Fruit fly (Drosophila melanogaster) whole organism, embryonic: ENCODE data around the gene cyr.
A peak's percentile ranks its signal among the peaks of the same experiment; 100 is the strongest.

Source experiments
- Adf1 ChIP-seq: fragments of 200-800 bp; sonication (Bioruptor generic); IDR thresholded peaks from 2 replicates; pipeline ENCODE4 v1.3.6; 2022; ENCODE audit warnings: missing biosample characterization, missing genetic modification characterization
- B-H1 ChIP-seq: fragments of 200-800 bp; sonication (Bioruptor generic); IDR thresholded peaks from 3 replicates; pipeline ENCODE4 v1.3.6; 2022; ENCODE audit warnings: missing biosample characterization, missing genetic modification characterization
- CG10147 ChIP-seq: fragments of 200-800 bp; sonication (Bioruptor generic); optimal IDR thresholded peaks from 2 replicates; lab custom pipeline; 2019; ENCODE audit warnings: missing biosample characterization, mild to moderate bottlenecking, missing genetic modification characterization, moderate library complexity
- CG10274 ChIP-seq: fragments of 200-800 bp; sonication (Bioruptor generic); optimal IDR thresholded peaks from 3 replicates; lab custom pipeline; 2017; ENCODE audit warnings: missing biosample characterization, mild to moderate bottlenecking, missing genetic modification characterization
- CG11696 ChIP-seq: fragments of 200-800 bp; sonication (Bioruptor generic); IDR thresholded peaks from 2 replicates; pipeline ENCODE4 v1.3.6; 2022; ENCODE audit warnings: missing biosample characterization, missing genetic modification characterization
- CG12071 ChIP-seq: fragments of 200-800 bp; sonication (Bioruptor generic); optimal IDR thresholded peaks from 3 replicates; lab custom pipeline; 2018; ENCODE audit warnings: missing biosample characterization, mild to moderate bottlenecking, missing genetic modification characterization
- CG1233 ChIP-seq: fragments of 200-800 bp; sonication (Bioruptor generic); optimal IDR thresholded peaks from 4 replicates; lab custom pipeline; 2018; ENCODE audit warnings: missing biosample characterization, mild to moderate bottlenecking, missing genetic modification characterization
- CG14441 ChIP-seq: fragments of 200-800 bp; sonication (Bioruptor generic); IDR thresholded peaks from 2 replicates; pipeline ENCODE4 v1.3.6; 2022; ENCODE audit warnings: missing biosample characterization, missing genetic modification characterization
- CG1602 ChIP-seq: fragments of 200-800 bp; sonication (Bioruptor generic); optimal IDR thresholded peaks from 3 replicates; lab custom pipeline; 2016; ENCODE audit warnings: missing biosample characterization, missing genetic modification characterization
- CG16779 ChIP-seq: fragments of 200-800 bp; sonication (Bioruptor generic); IDR thresholded peaks from 2 replicates; pipeline ENCODE4 v1.3.6; 2022; ENCODE audit warnings: missing biosample characterization, missing genetic modification characterization
- CG18619 ChIP-seq: fragments of 200-800 bp; sonication (Bioruptor generic); optimal IDR thresholded peaks from 3 replicates; lab custom pipeline; 2017; ENCODE audit warnings: missing biosample characterization, mild to moderate bottlenecking, missing genetic modification characterization
- CG2889 ChIP-seq: fragments of 200-800 bp; sonication (Bioruptor generic); IDR thresholded peaks from 3 replicates; pipeline ENCODE4 v1.3.6; 2022; ENCODE audit warnings: missing biosample characterization, missing genetic modification characterization
- CG31365 ChIP-seq: fragments of 200-800 bp; sonication (Bioruptor generic); optimal IDR thresholded peaks from 2 replicates; lab custom pipeline; 2018; ENCODE audit warnings: missing biosample characterization, mild to moderate bottlenecking, missing genetic modification characterization
- CG31388 ChIP-seq: fragments of 200-800 bp; sonication (Bioruptor generic); optimal IDR thresholded peaks from 2 replicates; lab custom pipeline; 2016; ENCODE audit warnings: missing biosample characterization, missing genetic modification characterization
- CG32767 ChIP-seq: fragments of 200-800 bp; sonication (Bioruptor generic); IDR thresholded peaks from 2 replicates; pipeline ENCODE4 v1.3.6; 2022; ENCODE audit warnings: missing biosample characterization, missing genetic modification characterization
- CG3995 ChIP-seq: fragments of 200-800 bp; sonication (Bioruptor generic); optimal IDR thresholded peaks from 3 replicates; lab custom pipeline; 2016; ENCODE audit warnings: missing biosample characterization, missing genetic modification characterization
- CG6254 ChIP-seq: fragments of 200-800 bp; sonication (Bioruptor generic); optimal IDR thresholded peaks from 3 replicates; lab custom pipeline; 2017; ENCODE audit warnings: mild to moderate bottlenecking, missing biosample characterization, missing genetic modification reagents, missing genetic modification characterization
- CG7372 ChIP-seq: fragments of 200-800 bp; sonication (Bioruptor generic); IDR thresholded peaks from 2 replicates; pipeline ENCODE4 v1.3.6; 2022; ENCODE audit warnings: missing biosample characterization, missing genetic modification characterization
- CG8388 ChIP-seq: fragments of 200-800 bp; sonication (Bioruptor generic); optimal IDR thresholded peaks from 2 replicates; lab custom pipeline; 2019; ENCODE audit warnings: missing biosample characterization, mild to moderate bottlenecking, missing genetic modification characterization, moderate library complexity
- CG8478 ChIP-seq: fragments of >200 bp; optimal IDR thresholded peaks from 2 replicates; lab custom pipeline; 2018
- CG8765 ChIP-seq: fragments of 200-800 bp; sonication (Bioruptor generic); IDR thresholded peaks from 2 replicates; pipeline ENCODE4 v1.3.6; 2022; ENCODE audit warnings: missing biosample characterization, missing genetic modification characterization
- CrebB ChIP-seq: fragments of 200-800 bp; sonication (Bioruptor generic); optimal IDR thresholded peaks from 3 replicates; lab custom pipeline; 2018; ENCODE audit warnings: missing biosample characterization, mild to moderate bottlenecking, missing genetic modification characterization
- Elba2 ChIP-seq: fragments of 200-800 bp; sonication (Bioruptor generic); optimal IDR thresholded peaks from 3 replicates; lab custom pipeline; 2016; ENCODE audit warnings: missing biosample characterization, missing genetic modification characterization
- Ets97D ChIP-seq: fragments of 200-800 bp; sonication (Bioruptor generic); optimal IDR thresholded peaks from 3 replicates; lab custom pipeline; 2016; ENCODE audit warnings: missing biosample characterization, missing genetic modification characterization
- Hr39 ChIP-seq: fragments of >200 bp; optimal IDR thresholded peaks from 2 replicates; lab custom pipeline; 2017
- Lhr ChIP-seq: fragments of 200-800 bp; sonication (Bioruptor generic); optimal IDR thresholded peaks from 3 replicates; lab custom pipeline; 2017; ENCODE audit warnings: mild to moderate bottlenecking, missing biosample characterization, missing genetic modification reagents, missing genetic modification characterization
- MTF-1 ChIP-seq: fragments of 200-800 bp; sonication (Bioruptor generic); optimal IDR thresholded peaks from 2 replicates; lab custom pipeline; 2018; ENCODE audit warnings: missing biosample characterization, mild to moderate bottlenecking, missing genetic modification characterization, borderline replicate concordance
- NFAT ChIP-seq: fragments of 200-800 bp; sonication (Bioruptor generic); IDR thresholded peaks from 2 replicates; pipeline ENCODE4 v1.3.6; 2022; ENCODE audit warnings: missing biosample characterization, missing genetic modification characterization
- Scr ChIP-seq: fragments of 200-800 bp; sonication (Bioruptor generic); IDR thresholded peaks from 2 replicates; pipeline ENCODE4 v1.3.6; 2022; ENCODE audit warnings: missing biosample characterization, missing genetic modification characterization; ENCODE audit not compliant: partially characterized antibody
- Six4 ChIP-seq: fragments of 200-800 bp; sonication (Bioruptor generic); optimal IDR thresholded peaks from 2 replicates; lab custom pipeline; 2016; ENCODE audit warnings: missing biosample characterization, missing genetic modification characterization
- Sox102F ChIP-seq: fragments of 200-800 bp; sonication (Bioruptor generic); optimal IDR thresholded peaks from 2 replicates; lab custom pipeline; 2018; ENCODE audit warnings: missing biosample characterization, mild to moderate bottlenecking, missing genetic modification characterization, moderate library complexity
- Spps ChIP-seq: fragments of 200-800 bp; sonication (Bioruptor generic); optimal IDR thresholded peaks from 2 replicates; lab custom pipeline; 2018; ENCODE audit warnings: missing biosample characterization, mild to moderate bottlenecking, missing genetic modification characterization
- Ssrp ChIP-seq: fragments of 200-800 bp; sonication (Bioruptor generic); optimal IDR thresholded peaks from 2 replicates; lab custom pipeline; 2018; ENCODE audit warnings: missing biosample characterization, mild to moderate bottlenecking, missing genetic modification characterization, moderate library complexity
- Taf1 ChIP-seq: fragments of 200-800 bp; sonication (Bioruptor generic); IDR thresholded peaks from 2 replicates; pipeline ENCODE4 v1.3.6; 2022; ENCODE audit warnings: missing biosample characterization, missing genetic modification characterization
- Usf ChIP-seq: fragments of 200-800 bp; sonication (Bioruptor generic); optimal IDR thresholded peaks from 2 replicates; lab custom pipeline; 2017; ENCODE audit warnings: missing genotype, missing biosample characterization, missing genetic modification characterization
- Xbp1 ChIP-seq: fragments of 200-800 bp; sonication (Bioruptor generic); optimal IDR thresholded peaks from 3 replicates; lab custom pipeline; 2016; ENCODE audit warnings: missing biosample characterization, mild to moderate bottlenecking, missing genetic modification characterization
- ash1 ChIP-seq: fragments of 200-800 bp; sonication (Bioruptor generic); optimal IDR thresholded peaks from 2 replicates; lab custom pipeline; 2018; ENCODE audit warnings: missing biosample characterization, mild to moderate bottlenecking, missing genetic modification characterization
- az2 ChIP-seq: fragments of 200-800 bp; sonication (Bioruptor generic); optimal IDR thresholded peaks from 3 replicates; lab custom pipeline; 2016; ENCODE audit warnings: missing biosample characterization, missing genetic modification characterization
- cad ChIP-seq: fragments of >200 bp; optimal IDR thresholded peaks from 2 replicates; lab custom pipeline; 2017; ENCODE audit warnings: missing biosample characterization, missing genetic modification characterization
- croc ChIP-seq: fragments of 200-800 bp; sonication (Bioruptor generic); conservative IDR thresholded peaks from 3 replicates; pipeline ENCODE4 v1.3.6; 2022; ENCODE audit warnings: missing biosample characterization, missing genetic modification characterization
- ewg ChIP-seq: fragments of 200-800 bp; sonication (Bioruptor generic); optimal IDR thresholded peaks from 3 replicates; lab custom pipeline; 2017; ENCODE audit warnings: mild to moderate bottlenecking, missing biosample characterization, missing genetic modification reagents, missing genetic modification characterization
- fd3F ChIP-seq: fragments of 200-800 bp; sonication (Bioruptor generic); optimal IDR thresholded peaks from 2 replicates; lab custom pipeline; 2018; ENCODE audit warnings: missing biosample characterization, mild to moderate bottlenecking, missing genetic modification characterization, moderate library complexity
- hth ChIP-seq: fragments of >200 bp; optimal IDR thresholded peaks from 2 replicates; lab custom pipeline; 2017; ENCODE audit warnings: inconsistent platforms
- jigr1 ChIP-seq: fragments of 200-800 bp; sonication (Bioruptor generic); IDR thresholded peaks from 3 replicates; pipeline ENCODE4 v1.3.6; 2022; ENCODE audit warnings: missing biosample characterization, missing genetic modification characterization
- odd ChIP-seq: fragments of 200-800 bp; sonication (Bioruptor generic); optimal IDR thresholded peaks from 2 replicates; lab custom pipeline; 2017; ENCODE audit warnings: missing biosample characterization, mild to moderate bottlenecking, missing genetic modification characterization
- pb ChIP-seq: fragments of 200-800 bp; sonication (Bioruptor generic); optimal IDR thresholded peaks from 3 replicates; lab custom pipeline; 2016; ENCODE audit warnings: missing biosample characterization, missing genetic modification characterization
- rib ChIP-seq: fragments of 200-800 bp; sonication (Bioruptor generic); IDR thresholded peaks from 2 replicates; pipeline ENCODE4 v1.3.6; 2022; ENCODE audit warnings: missing biosample characterization, missing genetic modification characterization
- sd ChIP-seq: fragments of 200-800 bp; sonication (Bioruptor generic); optimal IDR thresholded peaks from 3 replicates; lab custom pipeline; 2018; ENCODE audit warnings: missing biosample characterization, mild to moderate bottlenecking, missing genetic modification characterization, moderate library complexity
- toy ChIP-seq: fragments of 200-800 bp; sonication (Bioruptor generic); IDR thresholded peaks from 2 replicates; pipeline ENCODE4 v1.3.6; 2022; ENCODE audit warnings: missing biosample characterization, missing genetic modification characterization
- tup ChIP-seq: fragments of 200-800 bp; sonication (Bioruptor generic); optimal IDR thresholded peaks from 2 replicates; lab custom pipeline; 2016; ENCODE audit warnings: missing biosample characterization, mild to moderate bottlenecking, missing genetic modification characterization, moderate library complexity
- usp ChIP-seq: fragments of >200 bp; optimal IDR thresholded peaks from 2 replicates; lab custom pipeline; 2017; ENCODE audit warnings: missing biosample characterization, missing genetic modification characterization
- zen ChIP-seq: fragments of 200-800 bp; sonication (Bioruptor generic); optimal IDR thresholded peaks from 3 replicates; lab custom pipeline; 2018; ENCODE audit warnings: missing biosample characterization, mild to moderate bottlenecking, missing genetic modification characterization, moderate library complexity

Gene cyr

DNA sequence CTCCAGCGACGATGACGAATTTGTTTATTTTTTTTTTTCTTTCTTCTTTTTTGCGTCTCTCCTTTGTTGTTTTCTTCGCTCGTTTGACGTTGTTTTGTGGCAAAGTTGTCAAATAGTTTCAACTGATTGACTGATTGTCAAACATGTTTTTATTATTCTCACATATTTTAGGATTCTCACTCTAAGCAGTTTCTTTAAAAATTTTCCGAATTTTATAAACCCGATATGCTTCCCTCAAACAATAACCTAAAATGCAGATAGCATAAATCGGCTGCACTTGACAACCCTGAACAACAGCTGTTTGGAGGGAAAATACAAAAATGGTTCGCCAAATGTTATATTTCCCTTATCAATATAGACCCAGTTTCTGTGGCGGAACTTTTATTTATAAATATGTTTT lies 8.0 kb upstream of the cyr start, which contains the start of gene CG17982 (continued):
- peak; percentile 63 for TF ChIP-seq MTF-1 (GFP tag; lab: Kevin White, UChicago)
- TF ChIP-seq az2 (GFP tag; lab: Kevin White, UChicago), result peak; percentile 84
- peak; percentile 65; the same call in 1 of the 2 replicates for TF ChIP-seq CG16779 (GFP tag; lab: Robert Waterston, UW)
- no peak for TF ChIP-seq CG8478 (lab: Kevin White, UChicago)
- TF ChIP-seq pb (GFP tag; lab: Kevin White, UChicago), result peak; percentile 62
- TF ChIP-seq odd (GFP tag; lab: Kevin White, UChicago), result peak; percentile 73
- TF ChIP-seq sd, result peak; percentile 62
- no peak for TF ChIP-seq Hr39
- TF ChIP-seq CG18619, result peak; percentile 77
- peak; percentile 80 for TF ChIP-seq fd3F (GFP tag; lab: Kevin White, UChicago)
- peak; percentile 76 for TF ChIP-seq CG12071
- peak; percentile 67; the same call in 2 of the 3 replicates for TF ChIP-seq CG2889 (GFP tag; lab: Robert Waterston, UW)
- TF ChIP-seq ewg (GFP tag; lab: Kevin White, UChicago), result peak; percentile 64
- TF ChIP-seq Xbp1 (GFP tag; lab: Kevin White, UChicago), result peak; percentile 88
- TF ChIP-seq Ets97D (GFP tag; lab: Kevin White, UChicago), result peak; percentile 81
- peak; percentile 77 for TF ChIP-seq Ssrp (tag; lab: Kevin White, UChicago)
- TF ChIP-seq croc, result peak; percentile 53
- TF ChIP-seq usp (GFP tag; lab: Kevin White, UChicago), result no peak
- TF ChIP-seq CG6254 (GFP tag; lab: Kevin White, UChicago), result peak; percentile 45
- TF ChIP-seq Six4 (GFP tag; lab: Kevin White, UChicago), result peak; percentile 82
- TF ChIP-seq CrebB (tag; lab: Kevin White, UChicago), result peak; percentile 75
- no peak for TF ChIP-seq cad
- TF ChIP-seq Usf (GFP tag; lab: Kevin White, UChicago), result peak; percentile 32
- TF ChIP-seq ash1 (GFP tag; lab: Kevin White, UChicago), result peak; percentile 40
- TF ChIP-seq CG32767 (GFP tag; lab: Robert Waterston, UW), result peak; percentile 80
- TF ChIP-seq Taf1, result peak; percentile 57
- no peak for TF ChIP-seq CG31388 (GFP tag; lab: Kevin White, UChicago)
- peak; percentile 80 for TF ChIP-seq CG14441
- TF ChIP-seq CG8765, result peak; percentile 44; the same call in 1 of the 2 replicates
- TF ChIP-seq Spps, result peak; percentile 63
- peak; percentile 56 for TF ChIP-seq CG31365 (tag; lab: Kevin White, UChicago)
- TF ChIP-seq NFAT, result peak; percentile 66
- TF ChIP-seq rib (GFP tag; lab: Robert Waterston, UW), result peak; percentile 64; the same call in 1 of the 2 replicates
- peak; percentile 4 for TF ChIP-seq Elba2
- TF ChIP-seq CG1602 (GFP tag; lab: Kevin White, UChicago), result peak; percentile 68
- peak; percentile 68 for TF ChIP-seq tup (GFP tag; lab: Kevin White, UChicago)
- TF ChIP-seq B-H1 (GFP tag; lab: Robert Waterston, UW), result peak; percentile 67; the same call in 2 of the 3 replicates
- 0 out of 2 replicates have a peak, but pooled peaks have one; percentile 31 for TF ChIP-seq Adf1
- no peak for TF ChIP-seq hth
- TF ChIP-seq CG10274 (GFP tag; lab: Kevin White, UChicago), result peak; percentile 16
- peak; percentile 37; the same call in 1 of the 2 replicates for TF ChIP-seq CG11696 (GFP tag; lab: Robert Waterston, UW)
- TF ChIP-seq toy (GFP tag; lab: Robert Waterston, UW), result 0 out of 2 replicates have a peak, but pooled peaks have one; percentile 34
- peak; percentile 79 for TF ChIP-seq CG8388 (GFP tag; lab: Kevin White, UChicago)
- TF ChIP-seq CG7372 (GFP tag; lab: Robert Waterston, UW), result peak; percentile 62
- peak; percentile 50 for TF ChIP-seq CG3995 (GFP tag; lab: Kevin White, UChicago)
- peak; percentile 29 for TF ChIP-seq Lhr (GFP tag; lab: Kevin White, UChicago)
- peak; percentile 83 for TF ChIP-seq CG1233 (GFP tag; lab: Kevin White, UChicago)
- peak; percentile 76 for TF ChIP-seq CG10147 (GFP tag; lab: Kevin White, UChicago)
- TF ChIP-seq Sox102F (GFP tag; lab: Kevin White, UChicago), result peak; percentile 89
- peak; percentile 37; the same call in 2 of the 3 replicates for TF ChIP-seq jigr1 (GFP tag; lab: Robert Waterston, UW)
- peak; percentile 65 for TF ChIP-seq zen
- TF ChIP-seq Scr (GFP tag; lab: Robert Waterston, UW), result peak; percentile 40; the same call in 1 of the 2 replicates
